Worm (Caenorhabditis elegans) whole organism, L4/young adult: ENCODE measurements around the gene ZK637.15.

ENCODE experiments used
- W03F9.2 ChIP-seq: fragments of 150-350 bp; optimal IDR thresholded peaks from 2 replicates; lab custom pipeline; 2014; ENCODE audit warnings: missing biosample characterization, missing genetic modification characterization
- dao-5 ChIP-seq: sonication (generic microtip); optimal IDR thresholded peaks from 2 replicates; lab custom pipeline; 2016; ENCODE audit warnings: missing genotype, missing genetic modification characterization, moderate library complexity, missing compliant biosample characterization
- him-1 ChIP-seq: sonication (generic microtip); optimal IDR thresholded peaks from 2 replicates; lab custom pipeline; 2016; ENCODE audit warnings: missing genotype, missing genetic modification reagents, missing genetic modification characterization, missing compliant biosample characterization

DNA sequence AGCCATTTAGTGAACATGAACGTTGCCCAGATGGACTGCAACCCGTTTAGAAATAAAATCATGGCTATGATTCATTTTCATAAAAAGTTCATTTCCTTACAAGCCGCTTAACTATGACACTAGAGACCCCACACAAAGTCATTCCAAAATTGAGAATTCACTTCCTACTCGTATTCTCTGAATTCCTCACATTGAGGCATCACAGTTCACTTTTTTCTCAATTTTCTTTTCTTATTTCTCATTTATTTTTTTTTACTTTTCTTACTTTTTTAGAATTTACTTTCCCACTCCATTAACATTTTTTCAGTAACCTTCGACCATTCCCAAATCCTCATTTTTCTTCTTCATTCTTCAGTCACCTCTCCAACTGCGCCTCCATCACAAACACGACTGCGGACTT lies 24.5 kb downstream of the ZK637.15 start, which contains the start of gene dhrr-1:
- TF ChIP-seq him-1 (tag; lab: Kevin White, UChicago): no peak
- no peak for TF ChIP-seq W03F9.2 (tag; lab: Kevin White, UChicago)
- no peak for TF ChIP-seq dao-5 (tag; lab: Kevin White, UChicago)
